Worm (Caenorhabditis elegans) whole organism, L3 larva: ENCODE results near the gene chil-7.

ENCODE experiments used
- ama-1 ChIP-seq: fragments of 150-350 bp; optimal IDR thresholded peaks from 2 replicates; lab custom pipeline; 2018
- ceh-82 ChIP-seq: fragments of 150-350 bp; optimal IDR thresholded peaks from 2 replicates; lab custom pipeline; 2014; ENCODE audit warnings: missing biosample characterization, missing genetic modification characterization
- egl-27 ChIP-seq: sonication (generic microtip); optimal IDR thresholded peaks from 4 replicates; lab custom pipeline; 2017; ENCODE audit warnings: missing biosample characterization, missing genetic modification reagents, missing genetic modification characterization
- lin-15B ChIP-seq: fragments of 150-350 bp; optimal IDR thresholded peaks from 2 replicates; lab custom pipeline; 2014; ENCODE audit warnings: missing biosample characterization, missing genetic modification characterization
- lin-39 ChIP-seq: fragments of 150-350 bp; optimal IDR thresholded peaks from 2 replicates; lab custom pipeline; 2018; ENCODE audit warnings: missing biosample characterization, missing genetic modification reagents, missing genetic modification characterization
- nhr-28 ChIP-seq: fragments of 150-350 bp; optimal IDR thresholded peaks from 2 replicates; lab custom pipeline; 2014; ENCODE audit warnings: missing biosample characterization, missing genetic modification characterization
- nhr-77 ChIP-seq: fragments of 150-350 bp; optimal IDR thresholded peaks from 2 replicates; lab custom pipeline; 2014; ENCODE audit warnings: missing biosample characterization, missing genetic modification characterization
- pha-4 ChIP-seq: fragments of 150-350 bp; optimal IDR thresholded peaks from 2 replicates; lab custom pipeline; 2014; ENCODE audit warnings: missing biosample characterization, missing genetic modification reagents, missing genetic modification characterization
- skn-1 ChIP-seq: fragments of 150-350 bp; optimal IDR thresholded peaks from 2 replicates; lab custom pipeline; 2014; ENCODE audit warnings: missing biosample characterization, missing genetic modification characterization
- snpc-4 ChIP-seq: fragments of 150-350 bp; optimal IDR thresholded peaks from 2 replicates; lab custom pipeline; 2014; ENCODE audit warnings: missing biosample characterization, missing genetic modification characterization
- unc-39 ChIP-seq: sonication (generic microtip); optimal IDR thresholded peaks from 4 replicates; lab custom pipeline; 2017; ENCODE audit warnings: missing biosample characterization, missing genetic modification characterization
- unc-62 ChIP-seq: fragments of 150-350 bp; sonication (generic microtip); optimal IDR thresholded peaks from 4 replicates; lab custom pipeline; 2014; ENCODE audit warnings: missing biosample characterization, missing genetic modification reagents, missing genetic modification characterization
- zag-1 ChIP-seq: fragments of 150-350 bp; optimal IDR thresholded peaks from 2 replicates; lab custom pipeline; 2014; ENCODE audit warnings: missing biosample characterization, missing genetic modification characterization
- ztf-11 ChIP-seq: fragments of 150-350 bp; optimal IDR thresholded peaks from 2 replicates; lab custom pipeline; 2014; ENCODE audit warnings: missing biosample characterization, missing genetic modification characterization

ce11 chrII:9857791-9858190 lies 13.2 kb downstream of the chil-7 start, which contains the start of gene chil-6:
- no peak for TF ChIP-seq lin-39
- no peak for TF ChIP-seq ceh-82 (tag; lab: Kevin White, UChicago)
- no peak for TF ChIP-seq unc-62 (GFP tag; lab: Kevin White, UChicago)
- no peak for TF ChIP-seq nhr-28 (tag; lab: Kevin White, UChicago)
- no peak for TF ChIP-seq ztf-11 (tag; lab: Kevin White, UChicago)
- TF ChIP-seq nhr-77, result no peak
- TF ChIP-seq snpc-4 (tag; lab: Kevin White, UChicago), result no peak
- TF ChIP-seq pha-4 (tag; lab: Kevin White, UChicago), result no peak
- TF ChIP-seq ama-1, result no peak
- TF ChIP-seq unc-39 (tag; lab: Kevin White, UChicago), result no peak
- no peak for TF ChIP-seq egl-27 (tag; lab: Kevin White, UChicago)
- TF ChIP-seq zag-1 (tag; lab: Kevin White, UChicago), result no peak
- no peak for TF ChIP-seq skn-1
- no peak for TF ChIP-seq lin-15B
